Worm (Caenorhabditis elegans) whole organism, L2 larva: ENCODE measurements around the gene atg-18.

Experiments used
- F13H6.1 ChIP-seq: sonication (generic microtip); optimal IDR thresholded peaks from 2 replicates; lab custom pipeline; 2016; ENCODE audit warnings: missing genetic modification characterization, missing compliant biosample characterization
- R02D3.7 ChIP-seq: fragments of 150-350 bp; optimal IDR thresholded peaks from 2 replicates; lab custom pipeline; 2014; ENCODE audit warnings: missing biosample characterization, missing genetic modification characterization
- Y55F3AM.14 ChIP-seq: fragments of 200-800 bp; sonication (Bioruptor generic); optimal IDR thresholded peaks from 2 replicates; lab custom pipeline; 2018; ENCODE audit warnings: mild to moderate bottlenecking, missing genetic modification characterization, missing compliant biosample characterization
- ZK546.5 ChIP-seq: sonication (generic microtip); optimal IDR thresholded peaks from 2 replicates; lab custom pipeline; 2017; ENCODE audit warnings: missing biosample characterization, missing genetic modification characterization
- alr-1 ChIP-seq: fragments of 150-350 bp; optimal IDR thresholded peaks from 2 replicates; lab custom pipeline; 2014; ENCODE audit warnings: missing biosample characterization, missing genetic modification characterization
- ama-1 ChIP-seq: fragments of 150-350 bp; optimal IDR thresholded peaks from 2 replicates; lab custom pipeline; 2018; ENCODE audit warnings: inconsistent platforms
- blmp-1 ChIP-seq: sonication (generic microtip); optimal IDR thresholded peaks from 2 replicates; lab custom pipeline; 2017; ENCODE audit warnings: missing genetic modification characterization, mild to moderate bottlenecking, missing compliant biosample characterization, antibody characterized with exemption, moderate library complexity; ENCODE audit not compliant: insufficient read depth
- ceh-82 ChIP-seq: fragments of 150-350 bp; optimal IDR thresholded peaks from 2 replicates; lab custom pipeline; 2014; ENCODE audit warnings: missing biosample characterization, missing genetic modification characterization
- crh-2 ChIP-seq: sonication (generic microtip); optimal IDR thresholded peaks from 2 replicates; lab custom pipeline; 2017; ENCODE audit warnings: missing biosample characterization, missing genetic modification characterization
- dmd-4 ChIP-seq: sonication (generic microtip); optimal IDR thresholded peaks from 2 replicates; lab custom pipeline; 2017; ENCODE audit warnings: missing biosample characterization, missing genetic modification characterization
- egl-27 ChIP-seq: sonication (generic microtip); optimal IDR thresholded peaks from 3 replicates; lab custom pipeline; 2017; ENCODE audit warnings: missing biosample characterization, missing genetic modification reagents, missing genetic modification characterization
- elt-1 ChIP-seq: fragments of 150-350 bp; optimal IDR thresholded peaks from 2 replicates; lab custom pipeline; 2014; ENCODE audit warnings: missing biosample characterization, missing genetic modification characterization
- fos-1 ChIP-seq: fragments of 150-350 bp; optimal IDR thresholded peaks from 2 replicates; lab custom pipeline; 2014; ENCODE audit warnings: missing biosample characterization, missing genetic modification characterization
- gmeb-1 ChIP-seq: fragments of 150-350 bp; optimal IDR thresholded peaks from 2 replicates; lab custom pipeline; 2014; ENCODE audit warnings: missing biosample characterization, missing genetic modification characterization
- lin-11 ChIP-seq: fragments of 150-350 bp; sonication (generic microtip); optimal IDR thresholded peaks from 2 replicates; lab custom pipeline; 2014; ENCODE audit warnings: missing biosample characterization, missing genetic modification characterization, inconsistent platforms, mixed read lengths
- lsy-2 ChIP-seq, 2 experiments: fragments of 150-350 bp in 1 of 2; sonication (generic microtip) in 1 of 2; optimal IDR thresholded peaks; 2 replicates each; lab custom pipeline; 2014 to 2017; ENCODE audit warnings: missing biosample characterization in 2 of 2, missing genetic modification characterization in 2 of 2
- mbf-1 ChIP-seq: sonication (generic microtip); optimal IDR thresholded peaks from 2 replicates; lab custom pipeline; 2017; ENCODE audit warnings: missing biosample characterization, missing genetic modification characterization
- mdl-1 ChIP-seq, 2 experiments: fragments of 150-350 bp in 1 of 2; sonication (generic microtip) in 1 of 2; optimal IDR thresholded peaks; 2 replicates each; lab custom pipeline; 2017; ENCODE audit warnings: missing biosample characterization in 2 of 2, missing genetic modification characterization in 2 of 2
- nhr-11 ChIP-seq: fragments of 150-350 bp; optimal IDR thresholded peaks from 2 replicates; lab custom pipeline; 2014; ENCODE audit warnings: missing biosample characterization, missing genetic modification characterization
- nhr-129 ChIP-seq: fragments of 150-350 bp; optimal IDR thresholded peaks from 2 replicates; lab custom pipeline; 2014; ENCODE audit warnings: missing biosample characterization, missing genetic modification characterization
- nhr-21 ChIP-seq: fragments of 150-350 bp; optimal IDR thresholded peaks from 2 replicates; lab custom pipeline; 2014; ENCODE audit warnings: missing biosample characterization, missing genetic modification characterization
- nhr-23 ChIP-seq: fragments of 150-350 bp; optimal IDR thresholded peaks from 2 replicates; lab custom pipeline; 2014; ENCODE audit warnings: missing biosample characterization, missing genetic modification reagents, missing genetic modification characterization
- nhr-237 ChIP-seq: fragments of 150-350 bp; optimal IDR thresholded peaks from 2 replicates; lab custom pipeline; 2014; ENCODE audit warnings: missing biosample characterization, missing genetic modification characterization
- nhr-25 ChIP-seq: fragments of 150-350 bp; sonication (generic microtip); optimal IDR thresholded peaks from 3 replicates; lab custom pipeline; 2014; ENCODE audit warnings: missing biosample characterization, missing genetic modification characterization
- nhr-6 ChIP-seq: fragments of 150-350 bp; optimal IDR thresholded peaks from 2 replicates; lab custom pipeline; 2014; ENCODE audit warnings: missing biosample characterization, missing genetic modification characterization
- peb-1 ChIP-seq: fragments of 150-350 bp; optimal IDR thresholded peaks from 2 replicates; lab custom pipeline; 2014; ENCODE audit warnings: missing biosample characterization, missing genetic modification characterization
- sem-4 ChIP-seq: fragments of 150-350 bp; optimal IDR thresholded peaks from 2 replicates; lab custom pipeline; 2014; ENCODE audit warnings: missing biosample characterization, missing genetic modification reagents, missing genetic modification characterization
- skn-1 ChIP-seq: sonication (generic microtip); optimal IDR thresholded peaks from 2 replicates; lab custom pipeline; 2017; ENCODE audit warnings: missing biosample characterization, missing genetic modification characterization
- sma-3 ChIP-seq: sonication (generic microtip); optimal IDR thresholded peaks from 2 replicates; lab custom pipeline; 2016; ENCODE audit warnings: missing genetic modification reagents, missing genetic modification characterization, missing compliant biosample characterization
- sma-9 ChIP-seq, 2 experiments: fragments of 150-350 bp in 1 of 2; sonication (generic microtip) in 1 of 2; optimal IDR thresholded peaks; 2 replicates each; lab custom pipeline; 2014 to 2016; ENCODE audit warnings: missing genetic modification characterization in 2 of 2, mild to moderate bottlenecking in 1 of 2, missing biosample characterization in 1 of 2, missing compliant biosample characterization in 1 of 2, missing genetic modification reagents in 1 of 2, moderate library complexity in 1 of 2
- unc-55 ChIP-seq: fragments of 150-350 bp; sonication (generic microtip); optimal IDR thresholded peaks from 3 replicates; lab custom pipeline; 2014; ENCODE audit warnings: missing biosample characterization, missing genetic modification reagents, missing genetic modification characterization
- unc-62 ChIP-seq: fragments of 150-350 bp; optimal IDR thresholded peaks from 2 replicates; lab custom pipeline; 2014; ENCODE audit warnings: missing biosample characterization, missing genetic modification reagents, missing genetic modification characterization
- ztf-11 ChIP-seq: sonication (generic microtip); optimal IDR thresholded peaks from 2 replicates; lab custom pipeline; 2017; ENCODE audit warnings: missing biosample characterization, missing genetic modification characterization
- ztf-4 ChIP-seq: fragments of 150-350 bp; optimal IDR thresholded peaks from 2 replicates; lab custom pipeline; 2014; ENCODE audit warnings: missing biosample characterization, missing genetic modification characterization

Gene atg-18

DNA sequence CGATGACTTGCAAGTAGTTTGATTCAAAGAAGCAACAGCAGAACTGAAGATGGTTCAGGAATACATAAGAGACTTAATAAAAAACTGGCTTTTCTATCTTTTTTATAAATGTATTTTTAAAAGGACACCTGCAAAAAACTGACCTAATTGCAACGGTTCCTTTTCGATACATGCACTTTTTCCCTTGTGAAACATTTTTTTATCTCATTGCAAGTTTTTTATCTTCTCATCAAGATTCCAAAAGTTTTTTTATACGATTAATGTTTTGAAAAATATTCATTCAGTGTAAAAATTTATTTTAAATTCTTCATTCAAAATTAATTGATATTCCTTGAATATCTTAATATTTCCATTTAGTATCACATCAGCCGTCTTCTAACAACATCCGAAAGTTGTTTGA is 4.4 kb upstream of the atg-18 start, which contains the start of gene oac-29:
Gene oac-29 (minus strand): TSS at position 101 of the 400 bp plus-strand sequence.
- TF ChIP-seq unc-55 (GFP tag; lab: Kevin White, UChicago): no peak
- TF ChIP-seq nhr-21 (tag; lab: Kevin White, UChicago): no peak
- no peak for TF ChIP-seq sma-9 (GFP tag; optimal IDR thresholded peaks at IDR 0.05; lab: Kevin White, UChicago)
- no peak for TF ChIP-seq sma-9 (tag; optimal IDR thresholded peaks at IDR 0.05; lab: Kevin White, UChicago)
- TF ChIP-seq mbf-1: no peak
- no peak for TF ChIP-seq lin-11 (tag; lab: Kevin White, UChicago)
- no peak for TF ChIP-seq ZK546.5 (tag; lab: Kevin White, UChicago)
- TF ChIP-seq nhr-237 (tag; lab: Kevin White, UChicago): no peak

DNA sequence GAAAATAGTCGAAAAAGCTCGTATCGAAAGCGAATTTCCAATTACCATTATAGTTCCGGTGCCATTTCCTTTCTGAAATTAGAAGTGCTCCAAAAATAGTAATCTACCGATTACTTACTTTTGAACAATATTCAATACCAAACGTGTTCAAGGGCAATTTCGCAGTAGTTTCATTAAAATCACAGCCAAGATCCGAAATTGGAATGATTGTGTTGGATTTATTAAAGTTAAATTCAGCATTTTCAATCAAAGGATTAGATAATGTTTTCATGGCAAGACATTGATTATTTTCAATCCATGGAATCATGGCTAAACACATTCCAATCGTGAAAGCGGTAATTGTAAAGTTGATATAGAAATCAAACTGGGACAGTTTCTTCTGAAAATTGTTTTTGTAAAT is 1.7 kb upstream of the atg-18 start:
- TF ChIP-seq unc-62 (GFP tag; lab: Kevin White, UChicago): no peak
- no peak for TF ChIP-seq nhr-237 (tag; lab: Kevin White, UChicago)
- TF ChIP-seq ztf-11: no peak
- no peak for TF ChIP-seq sem-4
- no peak for TF ChIP-seq dmd-4
- no peak for TF ChIP-seq alr-1 (tag; lab: Kevin White, UChicago)
- TF ChIP-seq R02D3.7: no peak
- TF ChIP-seq nhr-6 (tag; lab: Kevin White, UChicago): no peak
- TF ChIP-seq F13H6.1 (tag; lab: Kevin White, UChicago): no peak
- TF ChIP-seq ceh-82: no peak
- TF ChIP-seq nhr-11 (tag; lab: Kevin White, UChicago): no peak
- no peak for TF ChIP-seq sma-9 (GFP tag; optimal IDR thresholded peaks at IDR 0.05; lab: Kevin White, UChicago)
- TF ChIP-seq sma-9 (tag; optimal IDR thresholded peaks at IDR 0.05; lab: Kevin White, UChicago): no peak

- no peak for TF ChIP-seq mbf-1
- TF ChIP-seq lsy-2 (tag; optimal IDR thresholded peaks at IDR 0.05; lab: Kevin White, UChicago): no peak
- TF ChIP-seq dmd-4: no peak
- no peak for TF ChIP-seq nhr-25
- TF ChIP-seq unc-55 (GFP tag; lab: Kevin White, UChicago): no peak
- TF ChIP-seq skn-1: no peak
- TF ChIP-seq nhr-6 (tag; lab: Kevin White, UChicago): no peak
- TF ChIP-seq peb-1 (tag; lab: Kevin White, UChicago): no peak
- TF ChIP-seq unc-62 (GFP tag; lab: Kevin White, UChicago): no peak
- TF ChIP-seq R02D3.7: no peak
- no peak for TF ChIP-seq blmp-1 (tag; lab: Kevin White, UChicago)
- no peak for TF ChIP-seq elt-1 (tag; lab: Kevin White, UChicago)
- TF ChIP-seq fos-1 (tag; lab: Kevin White, UChicago): no peak
- no peak for TF ChIP-seq sma-3
Observed at ce11 chrV:8629029-8629428, 2.1 kb downstream of the atg-18 start, which contains the start of gene F41E6.12. Gene F41E6.12 (minus strand): TSS chrV:8629129.

ce11 chrV:8627580-8627979 is 3.5 kb downstream of the atg-18 start:
- no peak for TF ChIP-seq egl-27 (tag; lab: Kevin White, UChicago)

DNA sequence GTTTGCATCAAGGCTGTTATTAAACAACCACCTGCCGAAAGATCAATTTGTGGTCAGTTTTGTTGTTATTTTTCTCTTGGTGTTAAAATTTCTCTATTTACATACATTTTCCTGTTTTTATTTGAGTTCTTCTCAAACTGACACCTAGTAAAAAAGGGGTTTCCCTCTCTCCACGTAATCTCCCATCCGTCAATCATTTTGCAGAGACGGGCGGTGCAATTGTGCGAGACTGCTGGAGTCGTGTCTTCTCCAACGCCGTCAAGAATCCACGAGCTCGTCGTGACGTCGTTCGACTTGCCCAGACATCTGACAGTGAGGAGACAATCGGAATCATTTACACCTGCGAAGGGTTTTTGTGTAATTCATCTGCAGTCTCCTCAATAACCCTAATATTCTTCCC is 4.7 kb downstream of the atg-18 start:
- TF ChIP-seq nhr-129 (tag; lab: Kevin White, UChicago) (no peak), nhr-25 (no peak), ztf-4 (tag; lab: Kevin White, UChicago) (no peak), nhr-23 (tag; lab: Kevin White, UChicago) (no peak), Y55F3AM.14 (GFP tag; lab: Kevin White, UChicago) (no peak), ama-1 (lab: Kevin White, UChicago) (no peak), alr-1 (tag; lab: Kevin White, UChicago) (no peak), crh-2 (tag; lab: Kevin White, UChicago) (no peak), gmeb-1 (tag; lab: Kevin White, UChicago) (no peak), dmd-4 (no peak)

DNA sequence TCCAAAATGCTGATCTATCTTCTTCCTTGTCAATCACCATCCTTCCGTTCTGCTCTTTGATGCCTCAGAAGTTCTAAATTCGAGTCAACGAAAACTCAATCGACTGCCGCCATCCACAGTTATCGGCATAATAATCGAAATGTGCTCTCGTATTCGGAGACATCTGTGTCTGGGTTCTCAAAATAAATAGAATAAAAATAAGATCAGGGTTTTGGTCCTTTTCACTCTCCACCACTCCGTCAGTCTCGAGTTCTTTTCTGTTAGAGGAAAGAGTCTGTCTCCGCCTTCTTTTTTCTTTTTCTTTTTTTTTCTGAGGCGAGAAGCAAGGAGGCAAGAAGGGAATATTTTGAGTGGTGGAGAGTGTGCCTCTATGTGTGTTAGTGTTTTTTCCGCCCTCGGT is 7.4 kb downstream of the atg-18 start, which contains the start of gene F41E6.17:
Gene F41E6.17 (plus strand): TSS at position 348 of the 400 bp plus-strand sequence.
- TF ChIP-seq crh-2 (tag; lab: Kevin White, UChicago): no peak
- TF ChIP-seq mdl-1 (tag; optimal IDR thresholded peaks at IDR 0.05; lab: Kevin White, UChicago): no peak
- TF ChIP-seq lsy-2 (tag; optimal IDR thresholded peaks at IDR 0.05; lab: Kevin White, UChicago): no peak
- TF ChIP-seq unc-55 (GFP tag; lab: Kevin White, UChicago): peak; percentile 10
- no peak for TF ChIP-seq ceh-82
